Fruit fly (Drosophila melanogaster) whole organism, pupa: ENCODE measurements around the gene Gs1.
A peak's percentile ranks its signal among the peaks of the same experiment; 100 is the strongest.

Experiments
- CG13204 ChIP-seq: fragments of 200-800 bp; sonication (Bioruptor generic); optimal IDR thresholded peaks from 2 replicates; lab custom pipeline; 2018; ENCODE audit warnings: missing biosample characterization, mild to moderate bottlenecking, missing genetic modification characterization, moderate library complexity
- CG34367 ChIP-seq: fragments of 200-800 bp; sonication (Bioruptor generic); optimal IDR thresholded peaks from 2 replicates; lab custom pipeline; 2018; ENCODE audit warnings: missing biosample characterization, mild to moderate bottlenecking, missing genetic modification characterization
- D1 ChIP-seq: fragments of 200-800 bp; sonication (Bioruptor generic); optimal IDR thresholded peaks from 2 replicates; lab custom pipeline; 2018; ENCODE audit warnings: missing biosample characterization, mild to moderate bottlenecking, missing genetic modification characterization, moderate library complexity

- TF ChIP-seq CG34367 (tag; lab: Kevin White, UChicago) (peak; percentile 34), D1 (tag; lab: Kevin White, UChicago) (no peak), CG13204 (peak; percentile 44)
Measured at dm6 chr2L:131466-132270, at the start of gene Gs1.
